Worm (Caenorhabditis elegans): ENCODE data around the gene C16B8.2.

DNA sequence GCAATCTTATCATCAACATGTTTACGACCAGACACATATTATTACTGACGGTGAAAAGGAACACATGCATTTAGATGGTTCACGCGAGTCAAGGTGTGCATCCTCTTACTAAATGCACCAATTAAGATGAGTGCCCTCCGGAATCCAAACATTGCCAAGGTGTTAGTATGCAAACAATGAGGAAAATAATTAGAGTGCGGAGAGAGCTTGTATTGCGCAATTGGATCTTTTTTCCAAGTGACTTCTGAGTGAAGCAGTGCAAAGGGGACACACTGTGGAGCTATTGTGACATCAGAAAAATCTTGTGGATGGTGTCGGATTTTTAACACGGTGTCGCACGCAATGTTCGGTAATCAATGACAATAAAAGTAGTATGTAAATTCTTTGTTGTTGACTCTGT is 11.0 kb upstream of the C16B8.2 start:
- no peak for TF ChIP-seq him-1 (tag; optimal IDR thresholded peaks at IDR 0.05)
- no peak for TF ChIP-seq W03F9.2 (tag; optimal IDR thresholded peaks at IDR 0.05)

Measured in whole organism, L4/young adult.